Worm (Caenorhabditis elegans): Measurements from ENCODE around the gene sec-16A.1.

DNA sequence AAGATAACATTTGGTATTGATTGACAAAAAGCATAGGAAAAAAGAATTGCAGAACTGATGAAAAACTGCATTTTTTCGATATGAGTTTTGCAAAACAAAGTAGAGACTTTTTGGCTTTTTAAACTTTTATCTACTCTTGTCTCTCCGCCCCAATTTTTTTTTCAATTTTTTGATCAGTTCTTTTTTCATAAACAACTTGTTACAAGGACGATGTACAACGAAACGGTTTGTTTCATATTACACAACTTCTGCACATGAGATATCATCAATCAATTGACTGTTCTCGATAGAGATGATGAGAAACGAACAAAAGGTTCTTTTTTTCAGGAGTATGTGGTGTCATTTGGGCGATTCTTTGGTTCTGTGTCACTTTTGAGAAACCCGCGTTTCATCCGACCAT lies 13.0 kb downstream of the sec-16A.1 start, which contains the start of gene ZK512.7:
- no peak for TF ChIP-seq flt-1 (GFP tag; IDR thresholded peaks at IDR 0.05)
- TF ChIP-seq ztf-29 (GFP tag; IDR thresholded peaks at IDR 0.05), result no peak
- TF ChIP-seq ref-1 (GFP tag; conservative IDR thresholded peaks at IDR 0.05), result no peak
- no peak for TF ChIP-seq ztf-23 (GFP tag; IDR thresholded peaks at IDR 0.05)
- no peak for TF ChIP-seq med-1 (GFP tag; optimal IDR thresholded peaks at IDR 0.05; ENCODE audit: insufficient read depth)
- no peak for TF ChIP-seq T22C8.4 (GFP tag; IDR thresholded peaks at IDR 0.05)
- TF ChIP-seq cog-1 (tag; optimal IDR thresholded peaks at IDR 0.05), result no peak
- no peak for TF ChIP-seq klf-2 (GFP tag; conservative IDR thresholded peaks at IDR 0.05)
- TF ChIP-seq tab-1 (GFP tag; IDR thresholded peaks at IDR 0.05), result no peak
